Worm (Caenorhabditis elegans): ENCODE results near the gene F08D12.12.
A peak's percentile ranks its signal among the peaks of the same experiment; 100 is the strongest.

F08D12.12 gene

ce11 chrII:2831173-2831572 lies 44.3 kb upstream of the F08D12.12 start, which contains the start of gene K12H6.6 (continued):
- TF ChIP-seq hmg-1.2 (GFP tag; IDR thresholded peaks at IDR 0.05) (no peak), attf-5 (GFP tag; optimal IDR thresholded peaks at IDR 0.05) (peak; percentile 31), attf-6 (GFP tag; IDR thresholded peaks at IDR 0.05) (no peak), snpc-1.1 (tag; optimal IDR thresholded peaks at IDR 0.05; ENCODE audit: insufficient read depth) (no peak), nfya-2 (GFP tag; IDR thresholded peaks at IDR 0.05) (no peak), ztf-26 (tag; optimal IDR thresholded peaks at IDR 0.05) (no peak), F57C9.4 (tag; optimal IDR thresholded peaks at IDR 0.05) (no peak), mel-28 (tag; optimal IDR thresholded peaks at IDR 0.05; ENCODE audit: borderline replicate concordance) (no peak), unc-130 (GFP tag; optimal IDR thresholded peaks at IDR 0.05) (no peak), ets-4 (GFP tag; optimal IDR thresholded peaks at IDR 0.05) (no peak), mes-4 (tag; optimal IDR thresholded peaks at IDR 0.05) (no peak), atf-7 (tag; optimal IDR thresholded peaks at IDR 0.05) (no peak), sea-2 (GFP tag; IDR thresholded peaks at IDR 0.05) (no peak), cebp-1 (GFP tag; IDR thresholded peaks at IDR 0.05) (peak; percentile 84), cebp-1 (tag; optimal IDR thresholded peaks at IDR 0.05) (peak; percentile 93), ceh-58 (GFP tag; IDR thresholded peaks at IDR 0.05) (no peak), Y79H2A.3 (GFP tag; conservative IDR thresholded peaks at IDR 0.05) (no peak), sdz-38 (tag; optimal IDR thresholded peaks at IDR 0.05) (no peak), let-526 (GFP tag; IDR thresholded peaks at IDR 0.05) (no peak), mcd-1 (GFP tag; IDR thresholded peaks at IDR 0.05) (no peak), nhr-80 (tag; optimal IDR thresholded peaks at IDR 0.05) (peak; percentile 1), nhr-27 (tag; optimal IDR thresholded peaks at IDR 0.05) (no peak)

- TF ChIP-seq aptf-2 (GFP tag; conservative IDR thresholded peaks at IDR 0.05) (0 out of 2 replicates have a peak, but pooled peaks have one; percentile 14), pbrm-1 (GFP tag; IDR thresholded peaks at IDR 0.05) (no peak)
These were observed 43.3 kb upstream of the F08D12.12 start for ce11 chrII:2830144-2830543.

DNA sequence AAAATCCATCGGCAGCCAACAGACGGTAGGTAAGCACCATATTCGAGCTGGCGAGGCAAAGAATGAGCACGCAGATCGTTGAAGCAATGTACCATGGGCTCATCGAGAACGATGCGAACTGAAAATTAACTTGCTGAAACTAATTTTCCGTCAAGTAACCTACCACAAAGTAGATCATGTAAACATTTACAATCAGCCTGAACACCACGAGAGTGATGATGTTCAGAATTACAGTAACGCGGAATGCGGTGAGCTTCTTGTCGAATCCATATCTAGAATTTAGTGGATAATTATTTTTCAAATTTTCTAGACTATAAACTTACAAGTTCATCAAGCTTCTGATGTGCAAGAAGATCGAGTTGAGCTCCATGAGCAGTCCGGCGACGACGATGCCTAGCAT lies 42.6 kb upstream of the F08D12.12 start:
- TF ChIP-seq F57C9.4 (tag; optimal IDR thresholded peaks at IDR 0.05) (no peak), snpc-1.3 (tag; optimal IDR thresholded peaks at IDR 0.05; ENCODE audit: insufficient read depth) (no peak), akir-1 (GFP tag; optimal IDR thresholded peaks at IDR 0.05) (no peak), ztf-3 (GFP tag; optimal IDR thresholded peaks at IDR 0.05) (no peak), snpc-3.4 (tag; optimal IDR thresholded peaks at IDR 0.05) (no peak), nhr-80 (tag; optimal IDR thresholded peaks at IDR 0.05) (no peak), F37B4.10 (GFP tag; IDR thresholded peaks at IDR 0.05) (no peak)

DNA sequence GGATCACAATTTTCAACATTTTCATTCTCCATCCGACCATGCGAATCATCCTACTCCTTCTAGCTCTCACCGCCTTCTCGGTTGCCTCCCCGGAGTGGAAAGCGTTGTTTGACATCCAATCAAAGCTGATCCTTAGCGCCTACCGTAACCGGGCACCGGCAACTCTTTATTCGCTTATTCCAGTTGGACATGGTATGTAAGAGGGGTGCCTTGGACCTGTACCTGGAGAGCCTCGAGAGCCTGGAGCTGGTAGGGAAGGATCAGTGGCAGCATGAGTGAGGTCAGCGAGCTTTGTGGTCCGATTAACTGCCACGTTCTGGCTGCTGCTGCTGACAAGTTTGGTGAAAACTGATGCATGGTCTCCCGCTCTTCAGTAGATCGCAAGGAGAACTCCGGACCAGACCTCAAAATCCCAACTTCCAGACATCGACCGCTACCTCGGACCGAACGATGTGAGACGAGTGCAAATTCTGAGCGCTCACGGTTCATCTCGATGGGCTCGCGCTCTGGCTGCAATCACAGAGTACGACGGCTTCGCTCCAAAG lies 41.0 kb upstream of the F08D12.12 start, which contains the start of gene K12H6.8:
Gene K12H6.8 (plus strand): TSS at position 38 of the 545 bp plus-strand sequence.
- no peak for TF ChIP-seq hsf-1 (GFP tag; IDR thresholded peaks at IDR 0.05)
- no peak for TF ChIP-seq attf-3 (GFP tag; conservative IDR thresholded peaks at IDR 0.05)
- no peak for TF ChIP-seq ztf-25 (GFP tag; IDR thresholded peaks at IDR 0.05)
- 0 out of 2 replicates have a peak, but pooled peaks have one; percentile 40 for TF ChIP-seq mcd-1 (GFP tag; IDR thresholded peaks at IDR 0.05)
- TF ChIP-seq rpc-1 (optimal IDR thresholded peaks at IDR 0.05), result no peak
- TF ChIP-seq rpc-1 (tag; optimal IDR thresholded peaks at IDR 0.05), result no peak
- TF ChIP-seq egrh-3 (GFP tag; IDR thresholded peaks at IDR 0.05), result 0 out of 2 replicates have a peak, but pooled peaks have one; percentile 37
- TF ChIP-seq dpff-1 (tag; optimal IDR thresholded peaks at IDR 0.05), result no peak
- TF ChIP-seq ets-4 (GFP tag; optimal IDR thresholded peaks at IDR 0.05), result no peak
- TF ChIP-seq ceh-58 (GFP tag; IDR thresholded peaks at IDR 0.05), result no peak
- TF ChIP-seq sptf-2 (GFP tag; optimal IDR thresholded peaks at IDR 0.05), result no peak
- no peak for TF ChIP-seq ztf-3 (GFP tag; optimal IDR thresholded peaks at IDR 0.05)
- no peak for TF ChIP-seq lin-35 (GFP tag; optimal IDR thresholded peaks at IDR 0.05)
- TF ChIP-seq unc-62 (GFP tag; optimal IDR thresholded peaks at IDR 0.05), result no peak
- TF ChIP-seq Y53G8AR.9 (GFP tag; conservative IDR thresholded peaks at IDR 0.05), result no peak
- TF ChIP-seq ztf-6 (GFP tag; IDR thresholded peaks at IDR 0.05), result no peak
- no peak for TF ChIP-seq ccch-3 (GFP tag; optimal IDR thresholded peaks at IDR 0.05)
- TF ChIP-seq fkh-3 (tag; optimal IDR thresholded peaks at IDR 0.05), result no peak
- TF ChIP-seq B0336.3 (GFP tag; IDR thresholded peaks at IDR 0.05), result 0 out of 2 replicates have a peak, but pooled peaks have one; percentile 27
- TF ChIP-seq zfh-2 (GFP tag; conservative IDR thresholded peaks at IDR 0.05), result peak; percentile 69

All from whole organism, young adult.